Worm (Caenorhabditis elegans): ENCODE measurements around the gene tyr-2.
A peak's percentile ranks its signal among the peaks of the same experiment; 100 is the strongest.

The tyr-2 gene

ce11 chrIII:13712854-13713293, 31.1 kb upstream of the tyr-2 start:
- TF ChIP-seq fkh-8 (tag; optimal IDR thresholded peaks at IDR 0.05) (peak; percentile 64), nhr-20 (tag; optimal IDR thresholded peaks at IDR 0.05) (peak; percentile 6), dpl-1 (GFP tag; optimal IDR thresholded peaks at IDR 0.05) (no peak), ztf-4 (tag; optimal IDR thresholded peaks at IDR 0.05) (peak; percentile 7), rnt-1 (tag; optimal IDR thresholded peaks at IDR 0.05) (peak; percentile 38), lin-15B (tag; optimal IDR thresholded peaks at IDR 0.05) (no peak), nhr-85 (tag) (peak; percentile 68), hpl-2 (GFP tag; optimal IDR thresholded peaks at IDR 0.05) (no peak), irx-1 (tag; optimal IDR thresholded peaks at IDR 0.05) (no peak), C34B4.2 (tag; optimal IDR thresholded peaks at IDR 0.05) (no peak), nhr-47 (tag; optimal IDR thresholded peaks at IDR 0.05) (peak; percentile 62), lin-35 (GFP tag; optimal IDR thresholded peaks at IDR 0.05) (peak in 1 of 2 experiments; percentile 12), ceh-88 (GFP tag; IDR thresholded peaks at IDR 0.05) (no peak), egl-13 (tag; optimal IDR thresholded peaks at IDR 0.05) (no peak), ztf-11 (tag; optimal IDR thresholded peaks at IDR 0.05) (peak in 1 of 2 experiments; percentile 21), fkh-10 (GFP tag; optimal IDR thresholded peaks at IDR 0.05) (peak; percentile 50), xbp-1 (tag; optimal IDR thresholded peaks at IDR 0.05) (peak; percentile 0), snu-23 (GFP tag; optimal IDR thresholded peaks at IDR 0.05) (peak; percentile 17), ceh-63 (GFP tag; optimal IDR thresholded peaks at IDR 0.05) (no peak), swsn-7 (tag; optimal IDR thresholded peaks at IDR 0.05) (peak; percentile 27), lsy-2 (tag; optimal IDR thresholded peaks at IDR 0.05) (peak; percentile 8 to 36), nhr-71 (tag; optimal IDR thresholded peaks at IDR 0.05) (peak; percentile 63), dsc-1 (tag; optimal IDR thresholded peaks at IDR 0.05) (peak; percentile 13), isw-1 (GFP tag; IDR thresholded peaks at IDR 0.05) (0 out of 2 replicates have a peak, but pooled peaks have one; percentile 5), lin-14 (GFP tag; optimal IDR thresholded peaks at IDR 0.05) (peak; percentile 82), blmp-1 (tag; optimal IDR thresholded peaks at IDR 0.05) (peak; percentile 69), ceh-82 (tag; optimal IDR thresholded peaks at IDR 0.05) (peak; percentile 9 to 22 (median 9)), efl-1 (optimal IDR thresholded peaks at IDR 0.05) (peak; percentile 26 to 55), efl-1 (GFP tag; optimal IDR thresholded peaks at IDR 0.05 in 1 of 2) (peak in 1 of 2 experiments; percentile 87), tbx-2 (tag; optimal IDR thresholded peaks at IDR 0.05) (peak; percentile 17), unc-86 (tag; optimal IDR thresholded peaks at IDR 0.05) (peak; percentile 55), nhr-84 (tag; optimal IDR thresholded peaks at IDR 0.05) (no peak), unc-98 (GFP tag; IDR thresholded peaks at IDR 0.05) (no peak), jun-1 (tag; optimal IDR thresholded peaks at IDR 0.05) (peak; percentile 49), mef-2 (tag; optimal IDR thresholded peaks at IDR 0.05) (no peak), unc-130 (tag; optimal IDR thresholded peaks at IDR 0.05) (peak; percentile 25), mdl-1 (tag; optimal IDR thresholded peaks at IDR 0.05) (peak in 1 of 2 experiments; percentile 39), tlp-1 (tag; optimal IDR thresholded peaks at IDR 0.05) (no peak)

ce11 chrIII:13713807-13714206, 30.2 kb upstream of the tyr-2 start:
- TF ChIP-seq blmp-1 (tag; optimal IDR thresholded peaks at IDR 0.05): peak; percentile 62
- TF ChIP-seq nhr-85 (tag): peak; percentile 59
- TF ChIP-seq rnt-1 (tag; optimal IDR thresholded peaks at IDR 0.05): no peak

DNA sequence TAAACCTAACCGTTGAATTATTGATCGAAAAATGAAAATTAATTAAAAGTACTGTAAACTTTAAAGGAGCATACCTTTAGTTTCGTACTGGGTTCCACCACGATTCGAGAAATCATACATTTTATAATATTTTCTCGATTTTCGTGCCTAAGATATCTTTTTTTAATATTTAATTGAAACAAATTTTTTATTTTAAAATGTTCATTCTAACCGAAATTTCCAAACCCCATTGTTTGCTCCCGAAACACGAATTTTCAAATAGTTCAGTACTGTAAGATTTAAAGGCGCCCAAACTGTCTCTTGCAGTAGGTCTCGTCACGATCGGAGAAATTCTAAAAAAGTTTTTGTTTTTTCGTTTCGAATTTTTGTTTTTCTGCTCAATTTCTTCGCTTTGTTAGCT, 29.1 kb upstream of the tyr-2 start:
- TF ChIP-seq mef-2 (tag; optimal IDR thresholded peaks at IDR 0.05) (no peak), unc-98 (GFP tag; IDR thresholded peaks at IDR 0.05) (no peak), pax-3 (tag; optimal IDR thresholded peaks at IDR 0.05) (no peak), lin-15B (tag; optimal IDR thresholded peaks at IDR 0.05) (no peak), unc-30 (tag; optimal IDR thresholded peaks at IDR 0.05) (no peak), vab-15 (tag; optimal IDR thresholded peaks at IDR 0.05) (no peak), pag-3 (tag; optimal IDR thresholded peaks at IDR 0.05; ENCODE audit: borderline replicate concordance, insufficient read depth) (no peak), dsc-1 (tag; optimal IDR thresholded peaks at IDR 0.05) (no peak)
